Fruit fly (Drosophila melanogaster) whole organism, embryonic: Measurements from ENCODE around the gene CG5986.

Experiments used
- ATbp ChIP-seq: fragments of 200-800 bp; sonication (Bioruptor generic); optimal IDR thresholded peaks from 2 replicates; lab custom pipeline; 2017; ENCODE audit warnings: missing biosample characterization, mild to moderate bottlenecking, missing genetic modification characterization, missing genetic modification reagents
- B-H1 ChIP-seq: fragments of 200-800 bp; sonication (Bioruptor generic); IDR thresholded peaks from 3 replicates; pipeline ENCODE4 v1.3.6; 2022; ENCODE audit warnings: missing biosample characterization, missing genetic modification characterization
- Bteb2 ChIP-seq: fragments of 200-800 bp; sonication (Bioruptor generic); optimal IDR thresholded peaks from 2 replicates; lab custom pipeline; 2016; ENCODE audit warnings: missing biosample characterization, missing genetic modification characterization
- CG10462 ChIP-seq: fragments of 200-800 bp; sonication (Bioruptor generic); optimal IDR thresholded peaks from 2 replicates; lab custom pipeline; 2016; ENCODE audit warnings: missing biosample characterization, missing genetic modification characterization
- CG10543 ChIP-seq: fragments of 200-800 bp; sonication (Bioruptor generic); optimal IDR thresholded peaks from 3 replicates; lab custom pipeline; 2017; ENCODE audit warnings: missing biosample characterization, mild to moderate bottlenecking, missing genetic modification characterization, moderate library complexity
- CG11398 ChIP-seq: fragments of 200-800 bp; sonication (Bioruptor generic); optimal IDR thresholded peaks from 2 replicates; lab custom pipeline; 2016; ENCODE audit warnings: missing biosample characterization, missing genetic modification characterization
- CG11696 ChIP-seq: fragments of 200-800 bp; sonication (Bioruptor generic); IDR thresholded peaks from 2 replicates; pipeline ENCODE4 v1.3.6; 2022; ENCODE audit warnings: missing biosample characterization, missing genetic modification characterization
- CG12155 ChIP-seq: fragments of 200-800 bp; sonication (Bioruptor generic); optimal IDR thresholded peaks from 3 replicates; lab custom pipeline; 2016; ENCODE audit warnings: missing biosample characterization, missing genetic modification characterization
- CG13287 ChIP-seq: fragments of 200-800 bp; sonication (Bioruptor generic); IDR thresholded peaks from 2 replicates; pipeline ENCODE4 v1.3.6; 2022; ENCODE audit warnings: missing biosample characterization, missing genetic modification characterization; ENCODE audit not compliant: partially characterized antibody
- CG14441 ChIP-seq: fragments of 200-800 bp; sonication (Bioruptor generic); IDR thresholded peaks from 2 replicates; pipeline ENCODE4 v1.3.6; 2022; ENCODE audit warnings: missing biosample characterization, missing genetic modification characterization
- CG14710 ChIP-seq: fragments of 200-800 bp; sonication (Bioruptor generic); optimal IDR thresholded peaks from 3 replicates; lab custom pipeline; 2019; ENCODE audit warnings: missing biosample characterization, mild to moderate bottlenecking, missing genetic modification characterization, moderate library complexity
- CG17912 ChIP-seq: fragments of 200-800 bp; sonication (Bioruptor generic); optimal IDR thresholded peaks from 2 replicates; lab custom pipeline; 2018; ENCODE audit warnings: missing biosample characterization, mild to moderate bottlenecking, missing genetic modification characterization
- CG2116 ChIP-seq: fragments of 200-800 bp; sonication (Bioruptor generic); optimal IDR thresholded peaks from 3 replicates; lab custom pipeline; 2018; ENCODE audit warnings: missing biosample characterization, mild to moderate bottlenecking, missing genetic modification characterization
- CG2199 ChIP-seq: fragments of 200-800 bp; sonication (Bioruptor generic); IDR thresholded peaks from 3 replicates; pipeline ENCODE4 v1.3.6; 2022; ENCODE audit warnings: missing biosample characterization, missing genetic modification characterization
- CG2889 ChIP-seq: fragments of 200-800 bp; sonication (Bioruptor generic); IDR thresholded peaks from 3 replicates; pipeline ENCODE4 v1.3.6; 2022; ENCODE audit warnings: missing biosample characterization, missing genetic modification characterization
- CG3065 ChIP-seq: fragments of 200-800 bp; sonication (Bioruptor generic); optimal IDR thresholded peaks from 2 replicates; lab custom pipeline; 2016; ENCODE audit warnings: missing biosample characterization, missing genetic modification characterization
- CG31388 ChIP-seq: fragments of 200-800 bp; sonication (Bioruptor generic); optimal IDR thresholded peaks from 2 replicates; lab custom pipeline; 2016; ENCODE audit warnings: missing biosample characterization, missing genetic modification characterization
- CG33213 ChIP-seq: fragments of 200-800 bp; sonication (Bioruptor generic); optimal IDR thresholded peaks from 3 replicates; lab custom pipeline; 2016; ENCODE audit warnings: missing biosample characterization, missing genetic modification characterization
- CG33557 ChIP-seq: fragments of 200-800 bp; sonication (Bioruptor generic); optimal IDR thresholded peaks from 2 replicates; lab custom pipeline; 2019; ENCODE audit warnings: missing biosample characterization, mild to moderate bottlenecking, missing genetic modification characterization, moderate library complexity
- CG7786 ChIP-seq: fragments of 200-800 bp; sonication (Bioruptor generic); optimal IDR thresholded peaks from 2 replicates; lab custom pipeline; 2016; ENCODE audit warnings: missing biosample characterization, missing genetic modification characterization
- E2f2 ChIP-seq: fragments of 200-800 bp; sonication (Bioruptor generic); IDR thresholded peaks from 2 replicates; pipeline ENCODE4 v1.3.6; 2022; ENCODE audit warnings: missing biosample characterization, missing genetic modification characterization
- HLH3B ChIP-seq: fragments of 200-800 bp; sonication (Bioruptor generic); IDR thresholded peaks from 2 replicates; pipeline ENCODE4 v1.3.6; 2022; ENCODE audit warnings: missing biosample characterization, missing genetic modification characterization
- Mad ChIP-seq: fragments of 200-800 bp; sonication (Bioruptor generic); optimal IDR thresholded peaks from 2 replicates; lab custom pipeline; 2016; ENCODE audit warnings: missing biosample characterization, missing genetic modification characterization
- NC2β ChIP-seq: fragments of 200-800 bp; sonication (Bioruptor generic); optimal IDR thresholded peaks from 2 replicates; lab custom pipeline; 2016; ENCODE audit warnings: missing biosample characterization, missing genetic modification characterization
- Nf-YB ChIP-seq: fragments of 200-800 bp; sonication (Bioruptor generic); optimal IDR thresholded peaks from 3 replicates; lab custom pipeline; 2019; ENCODE audit warnings: missing biosample characterization, mild to moderate bottlenecking, missing genetic modification characterization, moderate library complexity
- PHDP ChIP-seq: fragments of 200-800 bp; sonication (Bioruptor generic); optimal IDR thresholded peaks from 3 replicates; lab custom pipeline; 2018; ENCODE audit warnings: missing biosample characterization, mild to moderate bottlenecking, missing genetic modification characterization, moderate library complexity
- Pdp1 ChIP-seq, 2 experiments: fragments of 200-800 bp; sonication (Bioruptor generic); optimal IDR thresholded peaks; 3 replicates each; lab custom pipeline; 2016; ENCODE audit warnings: missing biosample characterization in 2 of 2, missing genetic modification characterization in 2 of 2, mild to moderate bottlenecking in 1 of 2, moderate library complexity in 1 of 2
- Ssrp ChIP-seq: fragments of 200-800 bp; sonication (Bioruptor generic); optimal IDR thresholded peaks from 2 replicates; lab custom pipeline; 2018; ENCODE audit warnings: missing biosample characterization, mild to moderate bottlenecking, missing genetic modification characterization, moderate library complexity
- Usf ChIP-seq: fragments of 200-800 bp; sonication (Bioruptor generic); optimal IDR thresholded peaks from 2 replicates; lab custom pipeline; 2017; ENCODE audit warnings: missing genotype, missing biosample characterization, missing genetic modification characterization
- bigmax ChIP-seq: fragments of 200-800 bp; sonication (Bioruptor generic); optimal IDR thresholded peaks from 2 replicates; lab custom pipeline; 2018; ENCODE audit warnings: missing biosample characterization, mild to moderate bottlenecking, missing genetic modification characterization
- crc ChIP-seq: fragments of 200-800 bp; sonication (Bioruptor generic); optimal IDR thresholded peaks from 2 replicates; lab custom pipeline; 2016; ENCODE audit warnings: missing biosample characterization, missing genetic modification characterization
- crol ChIP-seq: fragments of 200-800 bp; sonication (Bioruptor generic); IDR thresholded peaks from 2 replicates; pipeline ENCODE4 v1.3.6; 2022; ENCODE audit warnings: missing biosample characterization, missing genetic modification characterization
- dmrt99B ChIP-seq: fragments of 200-800 bp; sonication (Bioruptor generic); optimal IDR thresholded peaks from 2 replicates; lab custom pipeline; 2018; ENCODE audit warnings: missing biosample characterization, mild to moderate bottlenecking, missing genetic modification characterization, moderate library complexity
- en ChIP-seq: fragments of 200-800 bp; sonication (Bioruptor generic); optimal IDR thresholded peaks from 2 replicates; lab custom pipeline; 2016; ENCODE audit warnings: missing biosample characterization, missing genetic modification characterization
- eve ChIP-seq, 2 experiments: fragments of >200 bp; optimal IDR thresholded peaks; 2 replicates each; lab custom pipeline; 2017; ENCODE audit warnings: missing biosample characterization in 2 of 2, missing genetic modification characterization in 2 of 2
- ham ChIP-seq: fragments of 200-800 bp; sonication (Bioruptor generic); IDR thresholded peaks from 2 replicates; pipeline ENCODE4 v1.3.6; 2022; ENCODE audit warnings: missing biosample characterization, missing genetic modification characterization
- ind ChIP-seq: fragments of 200-800 bp; sonication (Bioruptor generic); optimal IDR thresholded peaks from 3 replicates; lab custom pipeline; 2016; ENCODE audit warnings: missing biosample characterization, missing genetic modification characterization
- jing ChIP-seq: fragments of 200-800 bp; sonication (Bioruptor generic); optimal IDR thresholded peaks from 2 replicates; lab custom pipeline; 2018; ENCODE audit warnings: missing biosample characterization, mild to moderate bottlenecking, missing genetic modification characterization
- klu ChIP-seq: fragments of 200-800 bp; sonication (Bioruptor generic); IDR thresholded peaks from 2 replicates; pipeline ENCODE4 v1.3.6; 2022; ENCODE audit warnings: missing biosample characterization, missing genetic modification characterization
- knrl ChIP-seq: fragments of 200-800 bp; sonication (Bioruptor generic); IDR thresholded peaks from 3 replicates; pipeline ENCODE4 v1.3.6; 2022; ENCODE audit warnings: missing biosample characterization, missing genetic modification characterization; ENCODE audit not compliant: partially characterized antibody
- mirr ChIP-seq: fragments of 200-800 bp; sonication (Bioruptor generic); optimal IDR thresholded peaks from 3 replicates; lab custom pipeline; 2018; ENCODE audit warnings: missing biosample characterization, mild to moderate bottlenecking, missing genetic modification characterization
- odd ChIP-seq: fragments of 200-800 bp; sonication (Bioruptor generic); optimal IDR thresholded peaks from 2 replicates; lab custom pipeline; 2017; ENCODE audit warnings: missing biosample characterization, mild to moderate bottlenecking, missing genetic modification characterization
- peb ChIP-seq: fragments of 200-800 bp; sonication (Bioruptor generic); IDR thresholded peaks from 2 replicates; pipeline ENCODE4 v1.3.6; 2022; ENCODE audit warnings: missing biosample characterization, missing genetic modification characterization
- phol ChIP-seq: fragments of 200-800 bp; sonication (Bioruptor generic); optimal IDR thresholded peaks from 3 replicates; lab custom pipeline; 2018; ENCODE audit warnings: missing biosample characterization, mild to moderate bottlenecking, missing genetic modification characterization, moderate library complexity
- sim ChIP-seq: fragments of 200-800 bp; sonication (Bioruptor generic); IDR thresholded peaks from 2 replicates; pipeline ENCODE4 v1.3.6; 2022; ENCODE audit warnings: missing biosample characterization, missing genetic modification characterization
- slou ChIP-seq: fragments of 200-800 bp; sonication (Bioruptor generic); optimal IDR thresholded peaks from 3 replicates; lab custom pipeline; 2016; ENCODE audit warnings: missing biosample characterization, missing genetic modification characterization
- ssp ChIP-seq: fragments of 200-800 bp; sonication (Bioruptor generic); IDR thresholded peaks from 2 replicates; pipeline ENCODE4 v1.3.6; 2022; ENCODE audit warnings: missing biosample characterization, missing genetic modification characterization
- trh ChIP-seq: fragments of 200-800 bp; sonication (Bioruptor generic); optimal IDR thresholded peaks from 2 replicates; lab custom pipeline; 2016; ENCODE audit warnings: missing biosample characterization, missing genetic modification characterization
- ttk ChIP-seq: fragments of 200-800 bp; sonication (Bioruptor generic); IDR thresholded peaks from 2 replicates; pipeline ENCODE4 v2.1.2; 2022; ENCODE audit warnings: missing biosample characterization, missing genetic modification characterization
- unpg ChIP-seq: fragments of 200-800 bp; sonication (Bioruptor generic); optimal IDR thresholded peaks from 3 replicates; lab custom pipeline; 2018; ENCODE audit warnings: missing biosample characterization, mild to moderate bottlenecking, missing genetic modification characterization, moderate library complexity

CG5986 gene

DNA sequence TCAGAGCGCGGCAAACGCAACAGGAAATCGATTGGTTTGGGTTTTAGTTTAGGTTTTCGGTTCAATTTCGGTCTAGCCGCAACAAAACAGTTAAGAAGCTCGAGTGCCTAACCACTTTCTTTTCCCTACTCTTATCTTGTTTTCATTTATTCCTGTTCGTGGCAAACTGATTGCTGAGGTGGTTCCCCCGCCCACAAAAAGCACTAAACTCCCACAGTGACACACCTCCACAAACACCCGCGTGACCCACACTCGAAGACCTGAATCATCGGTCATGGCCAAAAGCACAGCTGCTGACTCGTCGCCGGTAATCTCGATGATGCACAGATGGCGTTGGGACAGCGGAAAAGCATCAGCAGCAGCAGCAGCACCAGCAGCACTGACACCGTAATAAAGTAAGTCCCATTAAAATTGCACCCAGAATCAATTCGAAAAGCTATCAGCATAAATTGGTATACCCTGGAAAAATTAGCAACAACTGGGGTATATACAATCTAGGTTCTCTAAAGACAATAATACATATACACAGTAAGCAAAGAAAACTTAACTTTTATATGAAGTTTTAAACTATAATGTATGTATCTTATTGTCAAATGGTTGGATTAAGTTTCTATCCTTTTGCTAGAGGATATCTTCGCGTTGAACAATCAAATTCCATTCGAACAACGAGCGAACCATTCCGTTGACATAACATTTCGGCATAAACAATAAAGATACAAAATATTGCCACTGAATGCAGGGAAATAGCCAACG, 21.7 kb upstream of the CG5986 start (continued):
- no peak for TF ChIP-seq CG33213
- no peak for TF ChIP-seq CG2889
- TF ChIP-seq crc: no peak
- no peak for TF ChIP-seq CG13287 (GFP tag; lab: Robert Waterston, UW)
- no peak for TF ChIP-seq bigmax (GFP tag; lab: Kevin White, UChicago)
- TF ChIP-seq CG33557 (GFP tag; lab: Kevin White, UChicago): no peak
- no peak for TF ChIP-seq crol (GFP tag; lab: Robert Waterston, UW)
- TF ChIP-seq B-H1 (GFP tag; lab: Robert Waterston, UW): no peak; the same call in 2 of the 3 replicates
- TF ChIP-seq ssp: no peak
- TF ChIP-seq CG3065 (GFP tag; lab: Kevin White, UChicago): no peak
- TF ChIP-seq ATbp (GFP tag; lab: Kevin White, UChicago): peak; percentile 7
- TF ChIP-seq Ssrp: peak; percentile 29
- no peak for TF ChIP-seq trh (GFP tag; lab: Kevin White, UChicago)
- TF ChIP-seq Usf (GFP tag; lab: Kevin White, UChicago): no peak
- no peak for TF ChIP-seq CG2199
- no peak for TF ChIP-seq ind
- no peak for TF ChIP-seq Nf-YB (GFP tag; lab: Kevin White, UChicago)
- TF ChIP-seq CG11696: 0 out of 2 replicates have a peak, but pooled peaks have one; percentile 15
- TF ChIP-seq sim (GFP tag; lab: Robert Waterston, UW): no peak
- peak; percentile 32; the same call in 1 of the 2 replicates for TF ChIP-seq CG14441
- peak; percentile 7 for TF ChIP-seq phol
- 0 out of 2 replicates have a peak, but pooled peaks have one; percentile 14 for TF ChIP-seq HLH3B (GFP tag; lab: Robert Waterston, UW)
- no peak for TF ChIP-seq jing
- no peak for TF ChIP-seq CG11398 (GFP tag; lab: Kevin White, UChicago)
- no peak for TF ChIP-seq knrl
- TF ChIP-seq peb (GFP tag; lab: Robert Waterston, UW): no peak
- TF ChIP-seq CG17912 (GFP tag; lab: Kevin White, UChicago): no peak
- TF ChIP-seq odd (GFP tag; lab: Kevin White, UChicago): no peak
- peak; percentile 36 for TF ChIP-seq PHDP (tag; lab: Kevin White, UChicago)
- no peak for TF ChIP-seq mirr (GFP tag; lab: Kevin White, UChicago)
- peak in 1 of 2 experiments; percentile 75 for TF ChIP-seq eve (GFP tag; optimal IDR thresholded peaks at IDR 0.05; lab: Kevin White, UChicago)
- no peak for TF ChIP-seq en
- no peak for TF ChIP-seq CG10462 (GFP tag; lab: Kevin White, UChicago)
- TF ChIP-seq slou (GFP tag; lab: Kevin White, UChicago): no peak
- TF ChIP-seq CG31388 (GFP tag; lab: Kevin White, UChicago): no peak
- no peak for TF ChIP-seq klu (GFP tag; lab: Robert Waterston, UW)
- TF ChIP-seq CG10543: no peak
- peak; percentile 23 for TF ChIP-seq CG7786 (GFP tag; lab: Kevin White, UChicago)
- TF ChIP-seq ham (GFP tag; lab: Robert Waterston, UW): no peak
- peak in 1 of 2 experiments; percentile 51 for TF ChIP-seq Pdp1 (GFP tag; optimal IDR thresholded peaks at IDR 0.05; lab: Kevin White, UChicago)
- TF ChIP-seq NC2β: no peak
- TF ChIP-seq unpg (GFP tag; lab: Kevin White, UChicago): peak; percentile 5
- TF ChIP-seq CG12155: no peak
- TF ChIP-seq dmrt99B: peak; percentile 54
- TF ChIP-seq CG14710 (tag; lab: Kevin White, UChicago): no peak
- peak; percentile 21; the same call in 1 of the 2 replicates for TF ChIP-seq ttk (GFP tag; lab: Robert Waterston, UW)
- no peak for TF ChIP-seq Mad (GFP tag; lab: Kevin White, UChicago)
- no peak for TF ChIP-seq Bteb2
- 0 out of 2 replicates have a peak, but pooled peaks have one; percentile 21 for TF ChIP-seq E2f2
- TF ChIP-seq CG2116 (GFP tag; lab: Kevin White, UChicago): no peak
